Fruit fly (Drosophila melanogaster) whole organism, embryonic: ENCODE results near the gene CG7963.

Experiments
- Ada2b ChIP-seq: fragments of 200-800 bp; sonication (Bioruptor generic); IDR thresholded peaks from 2 replicates; pipeline ENCODE4 v1.3.6; 2022; ENCODE audit warnings: missing biosample characterization, missing genetic modification characterization
- Awh ChIP-seq: fragments of 200-800 bp; sonication (Bioruptor generic); IDR thresholded peaks from 2 replicates; pipeline ENCODE4, ENCODE4 v1.3.6; 2022; ENCODE audit warnings: missing biosample characterization, missing genetic modification characterization
- CG10565 ChIP-seq: fragments of 200-800 bp; sonication (Bioruptor generic); optimal IDR thresholded peaks from 3 replicates; lab custom pipeline; 2016; ENCODE audit warnings: missing biosample characterization, mild to moderate bottlenecking, missing genetic modification characterization
- CG15269 ChIP-seq: fragments of 200-800 bp; sonication (Bioruptor generic); optimal IDR thresholded peaks from 2 replicates; lab custom pipeline; 2018; ENCODE audit warnings: missing biosample characterization, mild to moderate bottlenecking, missing genetic modification characterization, moderate library complexity
- CG15601 ChIP-seq: fragments of 200-800 bp; sonication (Bioruptor generic); optimal IDR thresholded peaks from 3 replicates; lab custom pipeline; 2019; ENCODE audit warnings: missing biosample characterization, mild to moderate bottlenecking, missing genetic modification characterization, moderate library complexity
- CG1603 ChIP-seq: fragments of 200-800 bp; sonication (Bioruptor generic); optimal IDR thresholded peaks from 2 replicates; lab custom pipeline; 2019; ENCODE audit warnings: missing biosample characterization, mild to moderate bottlenecking, missing genetic modification characterization, moderate library complexity
- CG17612 ChIP-seq: fragments of 200-800 bp; sonication (Bioruptor generic); IDR thresholded peaks from 2 replicates; pipeline ENCODE4 v1.3.6; 2022; ENCODE audit warnings: missing biosample characterization, missing genetic modification characterization
- CG18262 ChIP-seq: fragments of 200-800 bp; optimal IDR thresholded peaks from 3 replicates; lab custom pipeline; 2019; ENCODE audit warnings: missing biosample characterization, mild to moderate bottlenecking, missing genetic modification characterization, moderate library complexity
- CG18599 ChIP-seq: fragments of 200-800 bp; sonication (Bioruptor generic); optimal IDR thresholded peaks from 3 replicates; lab custom pipeline; 2017; ENCODE audit warnings: missing biosample characterization, missing genetic modification characterization, mild to moderate bottlenecking, moderate library complexity, missing genetic modification reagents
- CG33557 ChIP-seq: fragments of 200-800 bp; sonication (Bioruptor generic); optimal IDR thresholded peaks from 2 replicates; lab custom pipeline; 2019; ENCODE audit warnings: missing biosample characterization, mild to moderate bottlenecking, missing genetic modification characterization, moderate library complexity
- CG34422 ChIP-seq: fragments of 200-800 bp; sonication (Bioruptor generic); IDR thresholded peaks from 3 replicates; pipeline ENCODE4 v1.3.6; 2022; ENCODE audit warnings: missing biosample characterization, missing genetic modification characterization
- CG4820 ChIP-seq: fragments of 200-800 bp; sonication (Bioruptor generic); optimal IDR thresholded peaks from 3 replicates; lab custom pipeline; 2016; ENCODE audit warnings: missing biosample characterization, missing genetic modification characterization
- CG6689 ChIP-seq: fragments of 200-800 bp; sonication (Bioruptor generic); IDR thresholded peaks from 2 replicates; pipeline ENCODE4 v1.3.6; 2022; ENCODE audit warnings: missing biosample characterization, missing genetic modification characterization
- CG8089 ChIP-seq: fragments of 200-800 bp; sonication (Bioruptor generic); optimal IDR thresholded peaks from 3 replicates; lab custom pipeline; 2016; ENCODE audit warnings: missing biosample characterization, missing genetic modification characterization
- CG9609 ChIP-seq: fragments of 200-800 bp; sonication (Bioruptor generic); optimal IDR thresholded peaks from 3 replicates; lab custom pipeline; 2016; ENCODE audit warnings: missing biosample characterization, missing genetic modification characterization
- CrebB ChIP-seq: fragments of 200-800 bp; sonication (Bioruptor generic); optimal IDR thresholded peaks from 3 replicates; lab custom pipeline; 2018; ENCODE audit warnings: missing biosample characterization, mild to moderate bottlenecking, missing genetic modification characterization
- Gsc ChIP-seq: fragments of 200-800 bp; sonication (Bioruptor generic); IDR thresholded peaks from 2 replicates; pipeline ENCODE4 v1.3.6; 2022; ENCODE audit warnings: missing biosample characterization, missing genetic modification characterization
- HLH4C ChIP-seq: fragments of 200-800 bp; sonication (Bioruptor generic); IDR thresholded peaks from 3 replicates; pipeline ENCODE4 v1.3.6; 2022; ENCODE audit warnings: missing biosample characterization, missing genetic modification characterization; ENCODE audit not compliant: partially characterized antibody
- HLHmδ ChIP-seq: fragments of 200-800 bp; sonication (Bioruptor generic); optimal IDR thresholded peaks from 2 replicates; lab custom pipeline; 2018; ENCODE audit warnings: missing biosample characterization, mild to moderate bottlenecking, missing genetic modification characterization, moderate library complexity
- HmgD ChIP-seq: fragments of 200-800 bp; sonication (Bioruptor generic); optimal IDR thresholded peaks from 3 replicates; lab custom pipeline; 2016; ENCODE audit warnings: missing biosample characterization, missing genetic modification characterization
- Hr51 ChIP-seq, 2 experiments: fragments of 200-800 bp; sonication (Bioruptor generic); optimal IDR thresholded peaks; 2 replicates in 1 of 2; 3 replicates in 1 of 2; lab custom pipeline; 2016 to 2018; ENCODE audit warnings: missing biosample characterization in 2 of 2, missing genetic modification characterization in 2 of 2, mild to moderate bottlenecking in 1 of 2, moderate library complexity in 1 of 2
- Hr78 ChIP-seq, 2 experiments: fragments of 200-800 bp in 1 of 2; fragments of >200 bp in 1 of 2; sonication (Bioruptor generic) in 1 of 2; optimal IDR thresholded peaks; 2 replicates each; lab custom pipeline; 2017 to 2019; ENCODE audit warnings: missing biosample characterization in 2 of 2, missing genetic modification characterization in 2 of 2, mild to moderate bottlenecking in 1 of 2, moderate library complexity in 1 of 2
- Max ChIP-seq: fragments of 200-800 bp; sonication (Bioruptor generic); optimal IDR thresholded peaks from 2 replicates; lab custom pipeline; 2016; ENCODE audit warnings: missing biosample characterization, mild to moderate bottlenecking, missing genetic modification characterization
- NFAT ChIP-seq: fragments of 200-800 bp; sonication (Bioruptor generic); IDR thresholded peaks from 2 replicates; pipeline ENCODE4 v1.3.6; 2022; ENCODE audit warnings: missing biosample characterization, missing genetic modification characterization
- NK7.1 ChIP-seq: fragments of 200-800 bp; sonication (Bioruptor generic); optimal IDR thresholded peaks from 3 replicates; lab custom pipeline; 2016; ENCODE audit warnings: missing biosample characterization, missing genetic modification characterization
- Nf-YA ChIP-seq: fragments of 200-800 bp; sonication (Bioruptor generic); IDR thresholded peaks from 2 replicates; pipeline ENCODE4 v1.3.6; 2022; ENCODE audit warnings: missing biosample characterization, missing genetic modification characterization
- Oaz ChIP-seq: fragments of 200-800 bp; sonication (Bioruptor generic); IDR thresholded peaks from 2 replicates; pipeline ENCODE4 v1.3.6; 2022; ENCODE audit warnings: missing biosample characterization, missing genetic modification characterization
- Poxn ChIP-seq: fragments of 200-800 bp; sonication (Bioruptor generic); IDR thresholded peaks from 2 replicates; pipeline ENCODE4 v1.3.6; 2022; ENCODE audit warnings: missing biosample characterization, missing genetic modification characterization
- amos ChIP-seq: fragments of 200-800 bp; sonication (Bioruptor generic); IDR thresholded peaks from 2 replicates; pipeline ENCODE4 v1.3.6; 2022; ENCODE audit warnings: missing biosample characterization, missing genetic modification characterization; ENCODE audit not compliant: partially characterized antibody
- ase ChIP-seq: fragments of 200-800 bp; sonication (Bioruptor generic); IDR thresholded peaks from 3 replicates; pipeline ENCODE4 v1.3.6; 2022; ENCODE audit warnings: missing biosample characterization, missing genetic modification characterization
- cg ChIP-seq: fragments of 200-800 bp; sonication (Bioruptor generic); optimal IDR thresholded peaks from 3 replicates; lab custom pipeline; 2019; ENCODE audit warnings: missing biosample characterization, mild to moderate bottlenecking, missing genetic modification characterization, moderate library complexity
- corto ChIP-seq: fragments of 200-800 bp; sonication (Bioruptor generic); optimal IDR thresholded peaks from 2 replicates; lab custom pipeline; 2016; ENCODE audit warnings: missing biosample characterization, mild to moderate bottlenecking, missing genetic modification characterization, moderate library complexity
- ewg ChIP-seq: fragments of 200-800 bp; sonication (Bioruptor generic); optimal IDR thresholded peaks from 3 replicates; lab custom pipeline; 2017; ENCODE audit warnings: mild to moderate bottlenecking, missing biosample characterization, missing genetic modification reagents, missing genetic modification characterization
- gcm2 ChIP-seq: fragments of 200-800 bp; sonication (Bioruptor generic); optimal IDR thresholded peaks from 2 replicates; lab custom pipeline; 2016; ENCODE audit warnings: missing biosample characterization, missing genetic modification characterization
- gem ChIP-seq: fragments of 200-800 bp; sonication (Bioruptor generic); optimal IDR thresholded peaks from 2 replicates; lab custom pipeline; 2019; ENCODE audit warnings: missing biosample characterization, mild to moderate bottlenecking, missing genetic modification characterization, moderate library complexity
- gsb ChIP-seq: fragments of 200-800 bp; sonication (Bioruptor generic); IDR thresholded peaks from 2 replicates; pipeline ENCODE4 v1.3.6; 2022; ENCODE audit warnings: missing biosample characterization, missing genetic modification characterization
- jing ChIP-seq: fragments of 200-800 bp; sonication (Bioruptor generic); optimal IDR thresholded peaks from 2 replicates; lab custom pipeline; 2018; ENCODE audit warnings: missing biosample characterization, mild to moderate bottlenecking, missing genetic modification characterization
- nau ChIP-seq: fragments of 200-800 bp; sonication (Bioruptor generic); optimal IDR thresholded peaks from 3 replicates; lab custom pipeline; 2017; ENCODE audit warnings: missing biosample characterization, mild to moderate bottlenecking, missing genetic modification characterization, missing genetic modification reagents
- onecut ChIP-seq: fragments of 200-800 bp; sonication (Bioruptor generic); IDR thresholded peaks from 2 replicates; pipeline ENCODE4 v1.3.6; 2022; ENCODE audit warnings: missing biosample characterization, missing genetic modification characterization
- pum ChIP-seq: fragments of 200-800 bp; sonication (Bioruptor generic); optimal IDR thresholded peaks from 2 replicates; lab custom pipeline; 2016; ENCODE audit warnings: missing biosample characterization, missing genetic modification characterization
- ranshi ChIP-seq: fragments of 200-800 bp; sonication (Bioruptor generic); IDR thresholded peaks from 2 replicates; pipeline ENCODE4 v1.3.6; 2022; ENCODE audit warnings: missing biosample characterization, missing genetic modification characterization
- sens-2 ChIP-seq: fragments of 200-800 bp; sonication (Bioruptor generic); IDR thresholded peaks from 2 replicates; pipeline ENCODE4 v1.3.6; 2022; ENCODE audit warnings: missing biosample characterization, missing genetic modification characterization
- so ChIP-seq: fragments of 200-800 bp; sonication (Bioruptor generic); IDR thresholded peaks from 3 replicates; pipeline ENCODE4 v1.3.6; 2022; ENCODE audit warnings: missing biosample characterization, missing genetic modification characterization
- ssp ChIP-seq: fragments of 200-800 bp; sonication (Bioruptor generic); IDR thresholded peaks from 2 replicates; pipeline ENCODE4 v1.3.6; 2022; ENCODE audit warnings: missing biosample characterization, missing genetic modification characterization
- tap ChIP-seq: fragments of 200-800 bp; optimal IDR thresholded peaks from 3 replicates; lab custom pipeline; 2019; ENCODE audit warnings: missing biosample characterization, mild to moderate bottlenecking, missing genetic modification characterization, moderate library complexity
- toy ChIP-seq: fragments of 200-800 bp; sonication (Bioruptor generic); IDR thresholded peaks from 2 replicates; pipeline ENCODE4 v1.3.6; 2022; ENCODE audit warnings: missing biosample characterization, missing genetic modification characterization
- vvl ChIP-seq: fragments of 200-800 bp; sonication (Bioruptor generic); IDR thresholded peaks from 2 replicates; pipeline ENCODE4 v1.3.6; 2022; ENCODE audit warnings: missing biosample characterization, missing genetic modification characterization
- wdn ChIP-seq: fragments of 200-800 bp; sonication (Bioruptor generic); IDR thresholded peaks from 2 replicates; pipeline ENCODE4 v1.3.6; 2022; ENCODE audit warnings: missing biosample characterization, missing genetic modification characterization
- wek ChIP-seq: fragments of 200-800 bp; sonication (Bioruptor generic); optimal IDR thresholded peaks from 3 replicates; lab custom pipeline; 2018; ENCODE audit warnings: missing biosample characterization, mild to moderate bottlenecking, missing genetic modification characterization, moderate library complexity
- zfh2 ChIP-seq: fragments of 200-800 bp; sonication (Bioruptor generic); optimal IDR thresholded peaks from 2 replicates; lab custom pipeline; 2016; ENCODE audit warnings: missing biosample characterization, missing genetic modification characterization

The CG7963 gene

DNA sequence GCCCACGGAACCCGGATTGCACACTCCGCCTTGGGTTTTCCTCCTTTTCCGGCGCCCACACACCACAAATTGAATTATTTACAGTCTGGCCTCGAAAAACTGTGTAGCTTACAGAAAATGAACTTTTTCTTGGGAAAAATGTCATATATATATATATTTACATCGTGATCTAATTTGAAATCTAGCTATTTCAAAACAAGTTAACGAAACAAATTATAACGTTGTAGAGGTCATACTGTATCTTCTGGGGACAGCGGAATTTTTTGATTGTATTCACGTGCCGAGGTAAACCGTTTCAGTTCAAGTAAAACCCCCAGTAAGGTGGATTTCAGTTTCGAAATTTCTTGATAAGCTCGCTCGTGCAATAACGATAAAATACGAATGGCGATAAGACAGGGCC lies 8.2 kb upstream of the CG7963 start (continued):
- peak in 1 of 2 experiments; percentile 76 for TF ChIP-seq Hr51 (GFP tag; optimal IDR thresholded peaks at IDR 0.05; lab: Kevin White, UChicago)
- no peak; the same call in 1 of the 2 replicates for TF ChIP-seq ranshi (GFP tag; lab: Robert Waterston, UW)
- TF ChIP-seq CG10565 (GFP tag; lab: Kevin White, UChicago): no peak
- peak; percentile 35 for TF ChIP-seq CG4820 (GFP tag; lab: Kevin White, UChicago)
- no peak for TF ChIP-seq amos (GFP tag; lab: Robert Waterston, UW)
- TF ChIP-seq CG18262 (tag; lab: Kevin White, UChicago): no peak
- no peak for TF ChIP-seq CG15601 (tag; lab: Kevin White, UChicago)
- TF ChIP-seq CG15269: peak; percentile 72
- no peak for TF ChIP-seq jing (GFP tag; lab: Kevin White, UChicago)
- 0 out of 2 replicates have a peak, but pooled peaks have one; percentile 31 for TF ChIP-seq Oaz (GFP tag; lab: Robert Waterston, UW)
- TF ChIP-seq nau (GFP tag; lab: Kevin White, UChicago): no peak
- TF ChIP-seq gcm2 (GFP tag; lab: Kevin White, UChicago): no peak
- peak in 1 of 2 experiments; percentile 49 for TF ChIP-seq Hr78 (GFP tag; optimal IDR thresholded peaks at IDR 0.05; lab: Kevin White, UChicago)
- TF ChIP-seq Max (GFP tag; lab: Kevin White, UChicago): no peak
- peak; percentile 74 for TF ChIP-seq Awh (GFP tag; lab: Robert Waterston, UW)
- peak; percentile 35 for TF ChIP-seq tap
- TF ChIP-seq HLHmδ: no peak
- peak; percentile 53 for TF ChIP-seq NFAT
- no peak for TF ChIP-seq zfh2 (GFP tag; lab: Kevin White, UChicago)
- no peak for TF ChIP-seq onecut (GFP tag; lab: Robert Waterston, UW)
- peak; percentile 73 for TF ChIP-seq gem
- TF ChIP-seq HLH4C (GFP tag; lab: Robert Waterston, UW): no peak
- 0 out of 2 replicates have a peak, but pooled peaks have one; percentile 41 for TF ChIP-seq CG17612 (GFP tag; lab: Robert Waterston, UW)
- no peak for TF ChIP-seq CrebB (tag; lab: Kevin White, UChicago)
- TF ChIP-seq Ada2b (GFP tag; lab: Robert Waterston, UW): peak; percentile 73
- no peak for TF ChIP-seq wek
- TF ChIP-seq gsb: peak; percentile 64; the same call in 1 of the 2 replicates
- TF ChIP-seq ase (GFP tag; lab: Robert Waterston, UW): peak; percentile 63; the same call in 2 of the 3 replicates
- peak; percentile 67 for TF ChIP-seq CG18599 (GFP tag; lab: Kevin White, UChicago)
- TF ChIP-seq CG33557 (GFP tag; lab: Kevin White, UChicago): no peak
- peak; percentile 63 for TF ChIP-seq Nf-YA
- no peak for TF ChIP-seq Gsc
- TF ChIP-seq corto (GFP tag; lab: Kevin White, UChicago): no peak
- no peak for TF ChIP-seq ewg (GFP tag; lab: Kevin White, UChicago)
- no peak for TF ChIP-seq CG8089 (GFP tag; lab: Kevin White, UChicago)
- no peak for TF ChIP-seq pum (GFP tag; lab: Kevin White, UChicago)
- TF ChIP-seq CG34422 (GFP tag; lab: Robert Waterston, UW): peak; percentile 54; the same call in 2 of the 3 replicates
- TF ChIP-seq HmgD (GFP tag; lab: Kevin White, UChicago): no peak
- TF ChIP-seq NK7.1 (GFP tag; lab: Kevin White, UChicago): no peak
- peak; percentile 74 for TF ChIP-seq CG6689 (GFP tag; lab: Robert Waterston, UW)
- TF ChIP-seq toy (GFP tag; lab: Robert Waterston, UW): no peak
- peak; percentile 49 for TF ChIP-seq CG1603 (tag; lab: Kevin White, UChicago)
- peak; percentile 62; the same call in 1 of the 3 replicates for TF ChIP-seq so (GFP tag; lab: Robert Waterston, UW)
- peak; percentile 25; the same call in 1 of the 2 replicates for TF ChIP-seq wdn (GFP tag; lab: Robert Waterston, UW)
- TF ChIP-seq vvl (GFP tag; lab: Robert Waterston, UW): peak; percentile 87
- TF ChIP-seq sens-2 (GFP tag; lab: Robert Waterston, UW): peak; percentile 24; the same call in 1 of the 2 replicates
- TF ChIP-seq CG9609 (GFP tag; lab: Kevin White, UChicago): no peak
- 0 out of 2 replicates have a peak, but pooled peaks have one; percentile 14 for TF ChIP-seq Poxn (GFP tag; lab: Robert Waterston, UW)
- no peak for TF ChIP-seq cg
- peak; percentile 31; the same call in 1 of the 2 replicates for TF ChIP-seq ssp (GFP tag; lab: Robert Waterston, UW)
